Fruit fly (Drosophila melanogaster): Measurements from ENCODE around the gene hep.

The hep gene

DNA sequence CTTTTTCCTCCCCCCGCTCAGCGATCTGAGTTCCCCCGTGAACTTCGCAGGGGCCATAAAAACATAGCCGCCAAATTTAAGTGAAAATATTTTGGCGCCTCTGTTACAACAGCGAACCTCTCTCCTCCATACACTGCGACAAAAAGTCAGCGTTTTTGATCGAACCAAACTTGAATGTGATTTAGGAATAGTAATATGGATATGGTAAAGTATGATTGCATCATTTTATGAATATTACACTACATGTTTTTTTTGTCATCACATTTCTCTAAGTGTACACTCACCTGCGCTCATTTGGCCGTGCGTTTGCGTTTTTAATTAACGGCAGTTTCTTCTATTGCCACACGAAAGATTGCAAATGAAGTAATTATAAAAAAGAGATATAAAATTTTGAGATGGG lies 45.5 kb upstream of the hep start (continued):
- TF ChIP-seq woc (GFP tag; optimal IDR thresholded peaks at IDR 0.05) (no peak), Abd-B (GFP tag; optimal IDR thresholded peaks at IDR 0.05) (no peak), CG32264 (GFP tag; optimal IDR thresholded peaks at IDR 0.05) (no peak), Dfd (GFP tag; optimal IDR thresholded peaks at IDR 0.05) (no peak), Myc (optimal IDR thresholded peaks at IDR 0.05) (no peak), Sp1 (GFP tag; optimal IDR thresholded peaks at IDR 0.05) (no peak), foxo (GFP tag; optimal IDR thresholded peaks at IDR 0.05) (peak in 1 of 2 experiments; percentile 23), jim (GFP tag; optimal IDR thresholded peaks at IDR 0.05) (no peak), N (GFP tag; optimal IDR thresholded peaks at IDR 0.05) (no peak)

DNA sequence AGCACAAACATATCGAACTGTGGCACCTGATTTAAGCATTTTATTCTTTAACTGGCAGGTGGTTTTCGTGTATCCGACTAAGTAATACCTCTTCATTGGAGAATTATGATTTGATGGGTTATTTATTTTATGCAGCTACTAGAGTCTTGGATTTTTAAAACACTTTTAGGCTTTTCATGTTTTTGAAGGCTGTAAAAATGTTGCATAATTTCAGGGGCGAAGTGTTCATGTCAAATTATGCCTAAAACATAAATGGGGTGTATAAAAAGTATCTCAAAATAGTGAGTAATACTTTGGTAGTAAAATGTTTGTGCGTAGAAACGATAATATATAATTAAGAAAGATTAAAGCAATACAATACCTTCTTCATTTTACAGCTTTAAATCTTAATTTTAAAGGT lies 44.6 kb upstream of the hep start:
- TF ChIP-seq dl (GFP tag; optimal IDR thresholded peaks at IDR 0.05; ENCODE audit: insufficient read depth in 1 of 2, partially characterized antibody in 2 of 2) (no peak), Myc (optimal IDR thresholded peaks at IDR 0.05) (peak; percentile 70), N (GFP tag; optimal IDR thresholded peaks at IDR 0.05) (peak; percentile 22), Sp1 (GFP tag; optimal IDR thresholded peaks at IDR 0.05) (no peak)

DNA sequence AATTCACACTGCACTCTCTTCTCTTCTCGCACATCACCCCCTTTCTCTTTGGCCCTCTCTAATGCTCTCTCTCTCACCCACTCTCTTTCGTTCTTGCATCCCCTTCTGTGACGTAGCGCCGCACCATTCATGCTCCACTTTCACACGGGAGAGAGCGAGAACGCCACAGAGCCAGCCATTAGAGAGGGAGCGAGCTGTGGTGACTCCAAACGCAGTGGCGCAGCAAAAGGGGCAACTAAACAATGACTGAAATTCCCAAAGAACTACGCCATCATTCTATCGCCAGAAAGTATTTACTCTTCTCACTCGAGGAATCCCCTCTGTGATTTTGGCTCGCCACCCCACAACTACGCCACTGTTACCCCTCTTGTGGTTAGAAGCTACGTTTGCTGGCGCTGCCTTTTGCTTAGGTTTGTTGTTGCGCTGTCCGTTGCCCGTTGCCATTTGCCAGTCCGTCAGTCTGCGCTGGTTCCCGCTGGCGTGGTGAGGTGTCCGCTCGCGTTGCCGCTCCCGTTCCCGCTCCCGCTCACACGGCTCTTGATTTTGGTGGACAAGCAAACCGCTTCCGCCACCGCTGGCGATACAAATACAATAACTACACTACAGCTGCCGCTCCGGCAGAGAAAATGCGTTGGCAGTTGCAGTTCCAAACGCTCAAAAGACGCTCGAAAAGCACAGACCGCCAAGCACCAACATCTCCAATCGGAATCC lies 41.0 kb upstream of the hep start:
- TF ChIP-seq OdsH (GFP tag; optimal IDR thresholded peaks at IDR 0.05) (peak; percentile 99), CG9705 (GFP tag; optimal IDR thresholded peaks at IDR 0.05) (peak; percentile 92), foxo (GFP tag; optimal IDR thresholded peaks at IDR 0.05) (peak; percentile 97 to 100), GATAd (GFP tag; optimal IDR thresholded peaks at IDR 0.05) (peak; percentile 96), ey (GFP tag; optimal IDR thresholded peaks at IDR 0.05) (peak; percentile 99), sage (GFP tag; optimal IDR thresholded peaks at IDR 0.05) (peak; percentile 97), Rel (GFP tag; optimal IDR thresholded peaks at IDR 0.05) (peak; percentile 98), Rel (tag; optimal IDR thresholded peaks at IDR 0.05) (peak; percentile 94), dsf (GFP tag; optimal IDR thresholded peaks at IDR 0.05; ENCODE audit: borderline replicate concordance) (peak; percentile 92), fru (GFP tag; optimal IDR thresholded peaks at IDR 0.05) (peak; percentile 99), tai (GFP tag; optimal IDR thresholded peaks at IDR 0.05) (peak; percentile 98), br (GFP tag; optimal IDR thresholded peaks at IDR 0.05) (peak; percentile 99), brk (GFP tag; optimal IDR thresholded peaks at IDR 0.05) (peak; percentile 95), rgr (GFP tag; optimal IDR thresholded peaks at IDR 0.05) (peak; percentile 99), Mio (GFP tag; optimal IDR thresholded peaks at IDR 0.05) (peak; percentile 94), usp (GFP tag; optimal IDR thresholded peaks at IDR 0.05) (no peak), Hr83 (GFP tag; optimal IDR thresholded peaks at IDR 0.05; ENCODE audit: poor library complexity, severe bottlenecking) (peak; percentile 99), jim (GFP tag; optimal IDR thresholded peaks at IDR 0.05) (peak; percentile 95), Vsx2 (GFP tag; optimal IDR thresholded peaks at IDR 0.05; ENCODE audit: partially characterized antibody) (peak; percentile 63), dl (GFP tag; optimal IDR thresholded peaks at IDR 0.05; ENCODE audit: insufficient read depth in 1 of 2, partially characterized antibody in 2 of 2) (peak; percentile 85 to 94), Jra (GFP tag; optimal IDR thresholded peaks at IDR 0.05) (peak; percentile 98), h (GFP tag; optimal IDR thresholded peaks at IDR 0.05) (peak; percentile 99), dmrt93B (GFP tag; optimal IDR thresholded peaks at IDR 0.05) (peak; percentile 98), Dfd (GFP tag; optimal IDR thresholded peaks at IDR 0.05) (peak; percentile 10), Myc (optimal IDR thresholded peaks at IDR 0.05) (no peak), HLH106 (tag; optimal IDR thresholded peaks at IDR 0.05) (peak; percentile 98), Hnf4 (GFP tag; optimal IDR thresholded peaks at IDR 0.05) (peak; percentile 99), Sp1 (GFP tag; optimal IDR thresholded peaks at IDR 0.05) (peak; percentile 98), pan (optimal IDR thresholded peaks at IDR 0.05) (no peak), N (GFP tag; optimal IDR thresholded peaks at IDR 0.05) (no peak), CG32264 (GFP tag; optimal IDR thresholded peaks at IDR 0.05) (peak; percentile 98), sv (GFP tag; optimal IDR thresholded peaks at IDR 0.05) (peak; percentile 99), psq (GFP tag; optimal IDR thresholded peaks at IDR 0.05) (peak; percentile 98), woc (GFP tag; optimal IDR thresholded peaks at IDR 0.05) (peak; percentile 98), Dif (GFP tag; optimal IDR thresholded peaks at IDR 0.05; ENCODE audit: partially characterized antibody) (peak; percentile 96), CrebA (GFP tag; optimal IDR thresholded peaks at IDR 0.05; ENCODE audit: borderline replicate concordance) (peak; percentile 93), Hr78 (GFP tag; optimal IDR thresholded peaks at IDR 0.05) (no peak), Abd-B (GFP tag; optimal IDR thresholded peaks at IDR 0.05) (no peak), lola (GFP tag; optimal IDR thresholded peaks at IDR 0.05) (no peak)

Measured in whole organism, wandering third instar larva.